Fruit fly (Drosophila melanogaster) whole organism, pupa: ENCODE results near the gene kat80.

Source experiments
- CG10348 ChIP-seq: fragments of 200-800 bp; sonication (Bioruptor generic); IDR thresholded peaks from 2 replicates; pipeline ENCODE4 v1.3.6; 2022; ENCODE audit warnings: missing biosample characterization, missing genetic modification characterization
- CG13204 ChIP-seq: fragments of 200-800 bp; sonication (Bioruptor generic); optimal IDR thresholded peaks from 2 replicates; lab custom pipeline; 2018; ENCODE audit warnings: missing biosample characterization, mild to moderate bottlenecking, missing genetic modification characterization, moderate library complexity
- CG4496 ChIP-seq: fragments of 200-800 bp; sonication (Bioruptor generic); IDR thresholded peaks from 3 replicates; pipeline ENCODE4 v1.3.6; 2022; ENCODE audit warnings: missing biosample characterization, missing genetic modification characterization
- CG9948 ChIP-seq: fragments of 200-800 bp; sonication (Bioruptor generic); optimal IDR thresholded peaks from 2 replicates; lab custom pipeline; 2018; ENCODE audit warnings: missing biosample characterization, mild to moderate bottlenecking, missing genetic modification characterization, moderate library complexity
- D1 ChIP-seq: fragments of 200-800 bp; sonication (Bioruptor generic); optimal IDR thresholded peaks from 2 replicates; lab custom pipeline; 2018; ENCODE audit warnings: missing biosample characterization, mild to moderate bottlenecking, missing genetic modification characterization, moderate library complexity
- EcR ChIP-seq: fragments of 200-800 bp; sonication (Bioruptor generic); optimal IDR thresholded peaks from 3 replicates; lab custom pipeline; 2019; ENCODE audit warnings: missing biosample characterization, missing genetic modification characterization, mild to moderate bottlenecking, moderate library complexity, missing genetic modification reagents
- Snoo ChIP-seq: fragments of 200-800 bp; sonication (Bioruptor generic); optimal IDR thresholded peaks from 3 replicates; lab custom pipeline; 2017; ENCODE audit warnings: missing biosample characterization, mild to moderate bottlenecking, missing genetic modification characterization, inconsistent platforms
- fd96Ca ChIP-seq: fragments of 200-800 bp; sonication (Bioruptor generic); IDR thresholded peaks from 3 replicates; pipeline ENCODE4 v1.3.6; 2022; ENCODE audit warnings: missing biosample characterization, missing genetic modification characterization

DNA sequence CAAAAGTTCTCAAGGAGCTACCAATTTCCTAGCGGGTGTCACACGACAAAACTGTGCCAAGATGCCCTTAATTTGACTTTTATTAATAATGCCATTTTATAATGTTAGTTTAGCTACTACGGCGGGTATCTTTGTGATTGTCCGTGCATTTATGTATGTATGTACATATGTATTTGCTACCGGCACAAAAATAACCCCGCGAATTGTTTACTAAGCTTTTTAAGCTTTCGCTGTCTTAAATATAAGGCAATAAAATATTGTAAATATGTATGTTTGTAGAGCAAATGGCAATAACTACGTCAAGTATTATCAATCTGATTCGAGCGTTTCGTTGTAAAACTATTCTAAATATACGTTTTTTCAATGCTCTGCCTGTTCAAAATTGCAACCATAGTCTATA is 33.0 kb upstream of the kat80 start:
- no peak for TF ChIP-seq Snoo
- TF ChIP-seq CG9948 (tag; lab: Kevin White, UChicago), result no peak
- TF ChIP-seq CG4496 (GFP tag; lab: Robert Waterston, UW), result no peak
- TF ChIP-seq EcR (GFP tag; lab: Kevin White, UChicago), result no peak
- no peak for TF ChIP-seq CG10348 (GFP tag; lab: Robert Waterston, UW)
- TF ChIP-seq CG13204 (GFP tag; lab: Kevin White, UChicago), result no peak
- TF ChIP-seq D1 (tag; lab: Kevin White, UChicago), result no peak
- no peak for TF ChIP-seq fd96Ca (GFP tag; lab: Robert Waterston, UW)
